Fruit fly (Drosophila melanogaster) whole organism: ENCODE data around the gene Rab27.

Experiments
- CG8478 ChIP-seq: fragments of >200 bp; optimal IDR thresholded peaks from 2 replicates; lab custom pipeline; 2018; ENCODE audit warnings: inconsistent platforms
- Dll ChIP-seq: fragments of >200 bp; optimal IDR thresholded peaks from 2 replicates; lab custom pipeline; 2017
- EcR ChIP-seq, 2 experiments: fragments of >200 bp; optimal IDR thresholded peaks; 2 replicates each; lab custom pipeline; 2017; ENCODE audit warnings: missing biosample characterization in 2 of 2, missing genetic modification characterization in 2 of 2, missing genetic modification reagents in 2 of 2
- pan ChIP-seq: fragments of >200 bp; optimal IDR thresholded peaks from 2 replicates; lab custom pipeline; 2017
- psq ChIP-seq: fragments of >200 bp; optimal IDR thresholded peaks from 2 replicates; lab custom pipeline; 2017
- usp ChIP-seq: fragments of >200 bp; optimal IDR thresholded peaks from 2 replicates; lab custom pipeline; 2017; ENCODE audit warnings: missing biosample characterization, missing genetic modification characterization, mixed read lengths

DNA sequence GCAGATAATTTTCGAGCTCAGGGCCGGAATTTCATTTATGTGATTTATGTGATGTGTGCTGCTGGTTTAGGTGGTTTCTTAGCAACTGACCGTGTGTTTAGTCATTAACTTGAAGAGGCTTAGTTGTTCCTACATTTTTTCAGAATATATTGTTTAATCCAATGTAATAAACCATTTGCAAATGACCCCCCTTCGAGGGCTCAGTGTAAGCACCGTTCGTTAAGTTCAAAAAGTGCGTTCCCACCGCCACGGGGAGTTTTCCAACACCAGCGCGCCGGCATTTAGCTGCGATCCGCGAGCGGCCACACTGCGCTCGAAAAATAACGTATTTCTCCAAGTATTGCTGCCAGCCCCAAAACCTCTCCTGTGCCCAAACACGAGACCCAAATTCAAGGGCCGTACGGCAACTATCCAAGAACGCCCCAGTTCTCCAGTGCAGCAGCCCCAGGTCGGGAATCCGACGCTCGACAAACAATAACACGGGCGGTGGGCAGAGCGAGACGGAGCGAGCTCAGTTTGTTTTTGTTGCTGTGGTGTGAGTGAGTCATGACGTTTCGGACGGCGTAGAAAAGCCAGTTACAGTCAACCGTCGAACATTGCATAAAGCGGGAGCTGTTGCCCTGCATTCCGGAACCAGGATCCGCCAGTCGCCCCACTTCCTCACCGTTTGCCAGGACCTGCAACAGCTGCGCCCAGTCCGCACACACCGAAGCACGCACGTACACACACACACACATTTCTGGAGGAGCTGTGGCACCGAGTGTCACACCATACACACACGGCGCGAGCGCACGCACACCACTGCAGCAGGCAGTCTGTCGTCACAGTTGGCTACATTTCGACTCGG is 1.7 kb upstream of the Rab27 start, which contains the start of gene rush:
- TF ChIP-seq usp (GFP tag; lab: Kevin White, UChicago) (no peak), psq (no peak), CG8478 (no peak), EcR (GFP tag; optimal IDR thresholded peaks at IDR 0.05; lab: Kevin White, UChicago) (no peak), Dll (lab: Kevin White, UChicago) (no peak), pan (lab: Kevin White, UChicago) (no peak)
